Fruit fly (Drosophila melanogaster): ENCODE measurements around the gene CG14569.

Gene CG14569

dm6 chr3L:21731104-21731600 lies at the start of gene CG14569:
CG14569 (minus strand) TSS chr3L:21731550.
- TF ChIP-seq CG13204 (GFP tag; optimal IDR thresholded peaks at IDR 0.05) (no peak), fd96Ca (GFP tag; IDR thresholded peaks at IDR 0.05) (no peak), CG14655 (GFP tag; optimal IDR thresholded peaks at IDR 0.05) (no peak), CG15710 (tag; optimal IDR thresholded peaks at IDR 0.05) (no peak), EcR (GFP tag; optimal IDR thresholded peaks at IDR 0.05) (no peak), Pif1A (GFP tag; optimal IDR thresholded peaks at IDR 0.05) (no peak), CG10348 (GFP tag; IDR thresholded peaks at IDR 0.05) (no peak), CG12605 (GFP tag; IDR thresholded peaks at IDR 0.05) (no peak), D1 (tag; optimal IDR thresholded peaks at IDR 0.05) (no peak), CG8301 (tag; optimal IDR thresholded peaks at IDR 0.05) (no peak), gl (tag; optimal IDR thresholded peaks at IDR 0.05) (no peak), Snoo (tag; optimal IDR thresholded peaks at IDR 0.05) (no peak), CG4496 (GFP tag; IDR thresholded peaks at IDR 0.05) (no peak), CG32121 (GFP tag; IDR thresholded peaks at IDR 0.05) (no peak), CG17806 (tag; optimal IDR thresholded peaks at IDR 0.05) (no peak), CG34367 (tag; optimal IDR thresholded peaks at IDR 0.05) (no peak)

dm6 chr3L:21773855-21774254 lies 42.5 kb upstream of the CG14569 start:
- TF ChIP-seq D1 (tag; optimal IDR thresholded peaks at IDR 0.05) (peak; percentile 1), CG9948 (tag; optimal IDR thresholded peaks at IDR 0.05) (no peak)

dm6 chr3L:21770328-21770727 lies 39.0 kb upstream of the CG14569 start, which contains the start of gene Syn1:
Syn1 (minus strand) TSS chr3L:21770534.
- no peak for TF ChIP-seq CG17806 (tag; optimal IDR thresholded peaks at IDR 0.05)
- no peak for TF ChIP-seq EcR (GFP tag; optimal IDR thresholded peaks at IDR 0.05)
- 0 out of 2 replicates have a peak, but pooled peaks have one; percentile 19 for TF ChIP-seq Ets98B (GFP tag; IDR thresholded peaks at IDR 0.05)
- TF ChIP-seq Pif1A (GFP tag; optimal IDR thresholded peaks at IDR 0.05) = no peak
- TF ChIP-seq CG4496 (GFP tag; IDR thresholded peaks at IDR 0.05) = peak; percentile 41; the same call in 2 of the 3 replicates
- TF ChIP-seq CG14655 (GFP tag; optimal IDR thresholded peaks at IDR 0.05) = no peak
- peak; percentile 51 for TF ChIP-seq CG12605 (GFP tag; IDR thresholded peaks at IDR 0.05)

dm6 chr3L:21769515-21769914 lies 38.2 kb upstream of the CG14569 start, which contains the start of gene CG7370:
CG7370 (plus strand) TSS chr3L:21769815.
- no peak for TF ChIP-seq Ets98B (GFP tag; IDR thresholded peaks at IDR 0.05)
- no peak for TF ChIP-seq fd96Ca (GFP tag; IDR thresholded peaks at IDR 0.05)
- no peak for TF ChIP-seq rn (GFP tag; IDR thresholded peaks at IDR 0.05)
- TF ChIP-seq EcR (GFP tag; optimal IDR thresholded peaks at IDR 0.05) = no peak
- no peak for TF ChIP-seq Pif1B (GFP tag; optimal IDR thresholded peaks at IDR 0.05)
- TF ChIP-seq CG15710 (tag; optimal IDR thresholded peaks at IDR 0.05) = no peak
- TF ChIP-seq CG4496 (GFP tag; IDR thresholded peaks at IDR 0.05) = no peak
- no peak for TF ChIP-seq CG8159 (tag; optimal IDR thresholded peaks at IDR 0.05)
- TF ChIP-seq Snoo (tag; optimal IDR thresholded peaks at IDR 0.05) = no peak
- no peak for TF ChIP-seq CG13204 (GFP tag; optimal IDR thresholded peaks at IDR 0.05)
- no peak for TF ChIP-seq CG9948 (tag; optimal IDR thresholded peaks at IDR 0.05)
- TF ChIP-seq CG32121 (GFP tag; IDR thresholded peaks at IDR 0.05) = no peak

- TF ChIP-seq CG9948 (tag; optimal IDR thresholded peaks at IDR 0.05) (no peak), Pif1B (GFP tag; optimal IDR thresholded peaks at IDR 0.05) (no peak)
Measured at dm6 chr3L:21765931-21766330, 34.6 kb upstream of the CG14569 start.

dm6 chr3L:21756857-21757256 lies 25.5 kb upstream of the CG14569 start, which contains the start of gene CG14564:
CG14564 (plus strand) TSS chr3L:21757157.
- no peak for TF ChIP-seq CG9948 (tag; optimal IDR thresholded peaks at IDR 0.05)
- no peak for TF ChIP-seq CG13204 (GFP tag; optimal IDR thresholded peaks at IDR 0.05)
- TF ChIP-seq CG8301 (tag; optimal IDR thresholded peaks at IDR 0.05) = no peak
- no peak for TF ChIP-seq CG10348 (GFP tag; IDR thresholded peaks at IDR 0.05)
- TF ChIP-seq rn (GFP tag; IDR thresholded peaks at IDR 0.05) = no peak
- no peak for TF ChIP-seq fd96Ca (GFP tag; IDR thresholded peaks at IDR 0.05)

dm6 chr3L:21744169-21744568 lies 12.8 kb upstream of the CG14569 start, which contains the start of gene CG14565:
CG14565 (minus strand) TSS chr3L:21744269.
- TF ChIP-seq fd96Ca (GFP tag; IDR thresholded peaks at IDR 0.05) = no peak

dm6 chr3L:21741234-21741633 lies 9.9 kb upstream of the CG14569 start, which contains the start of gene CG14572:
CG14572 (plus strand) TSS chr3L:21741534.
- TF ChIP-seq CG8159 (tag; optimal IDR thresholded peaks at IDR 0.05) (no peak), D1 (tag; optimal IDR thresholded peaks at IDR 0.05) (no peak), CG34367 (tag; optimal IDR thresholded peaks at IDR 0.05) (no peak), CG13204 (GFP tag; optimal IDR thresholded peaks at IDR 0.05) (no peak), EcR (GFP tag; optimal IDR thresholded peaks at IDR 0.05) (no peak), CG14655 (GFP tag; optimal IDR thresholded peaks at IDR 0.05) (no peak), fd96Ca (GFP tag; IDR thresholded peaks at IDR 0.05) (no peak), CG32121 (GFP tag; IDR thresholded peaks at IDR 0.05) (no peak), CG8301 (tag; optimal IDR thresholded peaks at IDR 0.05) (no peak), rn (GFP tag; IDR thresholded peaks at IDR 0.05) (no peak), CG15710 (tag; optimal IDR thresholded peaks at IDR 0.05) (no peak), CG17806 (tag; optimal IDR thresholded peaks at IDR 0.05) (no peak), CG10348 (GFP tag; IDR thresholded peaks at IDR 0.05) (no peak), Ets98B (GFP tag; IDR thresholded peaks at IDR 0.05) (no peak), Snoo (tag; optimal IDR thresholded peaks at IDR 0.05) (no peak), gl (tag; optimal IDR thresholded peaks at IDR 0.05) (no peak), Pif1A (GFP tag; optimal IDR thresholded peaks at IDR 0.05) (no peak), CG12605 (GFP tag; IDR thresholded peaks at IDR 0.05) (no peak), CG9948 (tag; optimal IDR thresholded peaks at IDR 0.05) (no peak), CG4496 (GFP tag; IDR thresholded peaks at IDR 0.05) (no peak)
